Worm (Caenorhabditis elegans) whole organism, L2 larva: ENCODE results near the gene ltd-1.
A peak's percentile ranks its signal among the peaks of the same experiment; 100 is the strongest.

ENCODE experiments used
- C34F6.9 ChIP-seq: fragments of 150-350 bp; optimal IDR thresholded peaks from 2 replicates; lab custom pipeline; 2014; ENCODE audit warnings: missing biosample characterization, missing genetic modification characterization
- F13H6.1 ChIP-seq: sonication (generic microtip); optimal IDR thresholded peaks from 2 replicates; lab custom pipeline; 2016; ENCODE audit warnings: missing genetic modification characterization, missing compliant biosample characterization
- R02D3.7 ChIP-seq: fragments of 150-350 bp; optimal IDR thresholded peaks from 2 replicates; lab custom pipeline; 2014; ENCODE audit warnings: missing biosample characterization, missing genetic modification characterization
- Y55F3AM.14 ChIP-seq: fragments of 200-800 bp; sonication (Bioruptor generic); optimal IDR thresholded peaks from 2 replicates; lab custom pipeline; 2018; ENCODE audit warnings: mild to moderate bottlenecking, missing genetic modification characterization, missing compliant biosample characterization
- ZK546.5 ChIP-seq: sonication (generic microtip); optimal IDR thresholded peaks from 2 replicates; lab custom pipeline; 2017; ENCODE audit warnings: missing biosample characterization, missing genetic modification characterization
- alr-1 ChIP-seq: fragments of 150-350 bp; optimal IDR thresholded peaks from 2 replicates; lab custom pipeline; 2014; ENCODE audit warnings: missing biosample characterization, missing genetic modification characterization
- aly-2 ChIP-seq: fragments of 150-350 bp; optimal IDR thresholded peaks from 2 replicates; lab custom pipeline; 2014; ENCODE audit warnings: missing biosample characterization, missing genetic modification characterization
- ama-1 ChIP-seq: fragments of 150-350 bp; optimal IDR thresholded peaks from 2 replicates; lab custom pipeline; 2018; ENCODE audit warnings: inconsistent platforms
- blmp-1 ChIP-seq: sonication (generic microtip); optimal IDR thresholded peaks from 2 replicates; lab custom pipeline; 2017; ENCODE audit warnings: missing genetic modification characterization, mild to moderate bottlenecking, missing compliant biosample characterization, antibody characterized with exemption, moderate library complexity; ENCODE audit not compliant: insufficient read depth
- ceh-16 ChIP-seq: fragments of 150-350 bp; optimal IDR thresholded peaks from 2 replicates; lab custom pipeline; 2014; ENCODE audit warnings: missing biosample characterization, missing genetic modification characterization
- ceh-82 ChIP-seq: fragments of 150-350 bp; optimal IDR thresholded peaks from 2 replicates; lab custom pipeline; 2014; ENCODE audit warnings: missing biosample characterization, missing genetic modification characterization
- dmd-4 ChIP-seq: sonication (generic microtip); optimal IDR thresholded peaks from 2 replicates; lab custom pipeline; 2017; ENCODE audit warnings: missing biosample characterization, missing genetic modification characterization
- egl-27 ChIP-seq: sonication (generic microtip); optimal IDR thresholded peaks from 3 replicates; lab custom pipeline; 2017; ENCODE audit warnings: missing biosample characterization, missing genetic modification reagents, missing genetic modification characterization
- elt-1 ChIP-seq: fragments of 150-350 bp; optimal IDR thresholded peaks from 2 replicates; lab custom pipeline; 2014; ENCODE audit warnings: missing biosample characterization, missing genetic modification characterization
- elt-3 ChIP-seq: sonication (generic microtip); optimal IDR thresholded peaks from 2 replicates; lab custom pipeline; 2017; ENCODE audit warnings: missing biosample characterization, missing genetic modification characterization
- fos-1 ChIP-seq: fragments of 150-350 bp; optimal IDR thresholded peaks from 2 replicates; lab custom pipeline; 2014; ENCODE audit warnings: missing biosample characterization, missing genetic modification characterization
- gmeb-1 ChIP-seq: fragments of 150-350 bp; optimal IDR thresholded peaks from 2 replicates; lab custom pipeline; 2014; ENCODE audit warnings: missing biosample characterization, missing genetic modification characterization
- lin-11 ChIP-seq: fragments of 150-350 bp; sonication (generic microtip); optimal IDR thresholded peaks from 2 replicates; lab custom pipeline; 2014; ENCODE audit warnings: missing biosample characterization, missing genetic modification characterization, inconsistent platforms, mixed read lengths
- lin-13 ChIP-seq: fragments of 150-350 bp; optimal IDR thresholded peaks from 2 replicates; lab custom pipeline; 2014; ENCODE audit warnings: missing biosample characterization, missing genetic modification reagents, missing genetic modification characterization
- lin-39 ChIP-seq: fragments of 150-350 bp; optimal IDR thresholded peaks from 2 replicates; lab custom pipeline; 2014; ENCODE audit warnings: missing biosample characterization, missing genetic modification reagents, missing genetic modification characterization
- lsy-2 ChIP-seq, 2 experiments: fragments of 150-350 bp in 1 of 2; sonication (generic microtip) in 1 of 2; optimal IDR thresholded peaks; 2 replicates each; lab custom pipeline; 2014 to 2017; ENCODE audit warnings: missing biosample characterization in 2 of 2, missing genetic modification characterization in 2 of 2
- mab-5 ChIP-seq: fragments of 150-350 bp; optimal IDR thresholded peaks from 2 replicates; lab custom pipeline; 2014; ENCODE audit warnings: missing biosample characterization, missing genetic modification characterization
- mbf-1 ChIP-seq: sonication (generic microtip); optimal IDR thresholded peaks from 2 replicates; lab custom pipeline; 2017; ENCODE audit warnings: missing biosample characterization, missing genetic modification characterization
- mdl-1 ChIP-seq, 2 experiments: fragments of 150-350 bp in 1 of 2; sonication (generic microtip) in 1 of 2; optimal IDR thresholded peaks; 2 replicates each; lab custom pipeline; 2017; ENCODE audit warnings: missing biosample characterization in 2 of 2, missing genetic modification characterization in 2 of 2
- nhr-11 ChIP-seq: fragments of 150-350 bp; optimal IDR thresholded peaks from 2 replicates; lab custom pipeline; 2014; ENCODE audit warnings: missing biosample characterization, missing genetic modification characterization
- nhr-129 ChIP-seq: fragments of 150-350 bp; optimal IDR thresholded peaks from 2 replicates; lab custom pipeline; 2014; ENCODE audit warnings: missing biosample characterization, missing genetic modification characterization
- nhr-21 ChIP-seq: fragments of 150-350 bp; optimal IDR thresholded peaks from 2 replicates; lab custom pipeline; 2014; ENCODE audit warnings: missing biosample characterization, missing genetic modification characterization
- nhr-23 ChIP-seq: fragments of 150-350 bp; optimal IDR thresholded peaks from 2 replicates; lab custom pipeline; 2014; ENCODE audit warnings: missing biosample characterization, missing genetic modification reagents, missing genetic modification characterization
- nhr-237 ChIP-seq: fragments of 150-350 bp; optimal IDR thresholded peaks from 2 replicates; lab custom pipeline; 2014; ENCODE audit warnings: missing biosample characterization, missing genetic modification characterization
- nhr-25 ChIP-seq: fragments of 150-350 bp; sonication (generic microtip); optimal IDR thresholded peaks from 3 replicates; lab custom pipeline; 2014; ENCODE audit warnings: missing biosample characterization, missing genetic modification characterization
- nhr-6 ChIP-seq: fragments of 150-350 bp; optimal IDR thresholded peaks from 2 replicates; lab custom pipeline; 2014; ENCODE audit warnings: missing biosample characterization, missing genetic modification characterization
- nhr-77 ChIP-seq: fragments of 150-350 bp; optimal IDR thresholded peaks from 2 replicates; lab custom pipeline; 2014; ENCODE audit warnings: missing biosample characterization, missing genetic modification characterization
- peb-1 ChIP-seq: fragments of 150-350 bp; optimal IDR thresholded peaks from 2 replicates; lab custom pipeline; 2014; ENCODE audit warnings: missing biosample characterization, missing genetic modification characterization
- sem-4 ChIP-seq: fragments of 150-350 bp; optimal IDR thresholded peaks from 2 replicates; lab custom pipeline; 2014; ENCODE audit warnings: missing biosample characterization, missing genetic modification reagents, missing genetic modification characterization
- skn-1 ChIP-seq: sonication (generic microtip); optimal IDR thresholded peaks from 2 replicates; lab custom pipeline; 2017; ENCODE audit warnings: missing biosample characterization, missing genetic modification characterization
- sma-3 ChIP-seq: sonication (generic microtip); optimal IDR thresholded peaks from 2 replicates; lab custom pipeline; 2016; ENCODE audit warnings: missing genetic modification reagents, missing genetic modification characterization, missing compliant biosample characterization
- sma-9 ChIP-seq, 2 experiments: fragments of 150-350 bp in 1 of 2; sonication (generic microtip) in 1 of 2; optimal IDR thresholded peaks; 2 replicates each; lab custom pipeline; 2014 to 2016; ENCODE audit warnings: missing genetic modification characterization in 2 of 2, mild to moderate bottlenecking in 1 of 2, missing biosample characterization in 1 of 2, missing compliant biosample characterization in 1 of 2, missing genetic modification reagents in 1 of 2, moderate library complexity in 1 of 2
- snpc-4 ChIP-seq: fragments of 150-350 bp; optimal IDR thresholded peaks from 2 replicates; lab custom pipeline; 2014; ENCODE audit warnings: missing biosample characterization, missing genetic modification characterization
- unc-39 ChIP-seq: fragments of 150-350 bp; optimal IDR thresholded peaks from 2 replicates; lab custom pipeline; 2014; ENCODE audit warnings: missing biosample characterization, missing genetic modification characterization
- unc-55 ChIP-seq: fragments of 150-350 bp; sonication (generic microtip); optimal IDR thresholded peaks from 3 replicates; lab custom pipeline; 2014; ENCODE audit warnings: missing biosample characterization, missing genetic modification reagents, missing genetic modification characterization
- unc-62 ChIP-seq: fragments of 150-350 bp; optimal IDR thresholded peaks from 2 replicates; lab custom pipeline; 2014; ENCODE audit warnings: missing biosample characterization, missing genetic modification reagents, missing genetic modification characterization
- zag-1 ChIP-seq: fragments of 150-350 bp; optimal IDR thresholded peaks from 2 replicates; lab custom pipeline; 2014; ENCODE audit warnings: missing biosample characterization, missing genetic modification characterization
- ztf-1 ChIP-seq: fragments of 200-800 bp; sonication (Bioruptor generic); conservative IDR thresholded peaks from 2 replicates; pipeline ENCODE4 v1.3.6; 2022; ENCODE audit warnings: missing genetic modification characterization, missing compliant biosample characterization
- ztf-11 ChIP-seq: sonication (generic microtip); optimal IDR thresholded peaks from 2 replicates; lab custom pipeline; 2017; ENCODE audit warnings: missing biosample characterization, missing genetic modification characterization
- ztf-4 ChIP-seq: fragments of 150-350 bp; optimal IDR thresholded peaks from 2 replicates; lab custom pipeline; 2014; ENCODE audit warnings: missing biosample characterization, missing genetic modification characterization

The ltd-1 gene

DNA sequence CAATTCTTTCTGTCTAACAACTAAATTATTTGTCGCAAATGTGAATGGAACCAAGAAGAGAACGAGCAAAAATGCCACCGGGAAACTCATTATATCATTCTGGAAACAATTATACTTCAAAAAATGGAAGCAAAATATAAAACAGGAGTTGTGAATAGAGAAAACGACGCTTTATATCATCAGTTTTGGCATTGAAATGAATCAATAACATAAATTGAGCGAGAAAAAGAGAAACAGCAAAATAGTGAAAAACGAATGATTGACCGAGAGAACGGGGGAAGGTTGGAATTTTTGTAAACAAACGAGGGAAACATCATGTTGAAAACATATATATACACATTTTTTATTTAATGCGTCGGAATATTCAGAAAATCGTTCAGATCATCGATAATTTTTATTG is 44.3 kb upstream of the ltd-1 start, which contains the start of gene ctns-1:
ctns-1 (minus strand) TSS at position 101 of the 400 bp plus-strand sequence.
- TF ChIP-seq lsy-2 (tag; optimal IDR thresholded peaks at IDR 0.05; lab: Kevin White, UChicago) (no peak), ZK546.5 (tag; lab: Kevin White, UChicago) (no peak), elt-1 (tag; lab: Kevin White, UChicago) (no peak), sma-3 (GFP tag; lab: Kevin White, UChicago) (no peak), nhr-237 (tag; lab: Kevin White, UChicago) (no peak), lin-11 (no peak), ztf-1 (GFP tag; lab: Robert Waterston, UW) (no peak), nhr-25 (tag; lab: Kevin White, UChicago) (no peak), lin-13 (GFP tag; lab: Kevin White, UChicago) (no peak), ama-1 (no peak), gmeb-1 (tag; lab: Kevin White, UChicago) (no peak), sma-9 (GFP tag; optimal IDR thresholded peaks at IDR 0.05; lab: Kevin White, UChicago) (no peak), sma-9 (tag; optimal IDR thresholded peaks at IDR 0.05; lab: Kevin White, UChicago) (no peak), alr-1 (tag; lab: Kevin White, UChicago) (no peak), unc-55 (GFP tag; lab: Kevin White, UChicago) (no peak), zag-1 (tag; lab: Kevin White, UChicago) (no peak), skn-1 (tag; lab: Kevin White, UChicago) (no peak), mab-5 (tag; lab: Kevin White, UChicago) (no peak)

DNA sequence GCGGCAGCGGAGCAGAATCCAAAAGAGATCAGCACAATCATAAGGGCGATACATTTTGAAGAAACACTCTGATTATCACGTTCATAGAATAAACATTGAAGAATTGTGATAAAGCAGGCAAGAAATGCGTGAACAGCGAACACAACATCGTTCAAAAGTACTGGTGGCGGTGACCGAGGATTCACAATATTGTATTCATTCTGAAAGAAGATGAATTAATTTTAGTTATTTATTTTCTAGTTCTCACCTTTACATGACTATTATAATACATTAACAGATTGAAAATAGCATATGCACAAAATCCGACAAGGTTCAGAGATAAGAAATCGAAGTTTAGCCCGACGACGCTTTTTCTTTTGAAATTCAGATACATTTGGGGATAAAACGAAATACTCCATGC is 43.4 kb upstream of the ltd-1 start:
- TF ChIP-seq sem-4 (tag; lab: Kevin White, UChicago) (no peak), ceh-16 (tag; lab: Kevin White, UChicago) (no peak), lin-11 (no peak), ama-1 (no peak), elt-1 (tag; lab: Kevin White, UChicago) (no peak), sma-9 (GFP tag; optimal IDR thresholded peaks at IDR 0.05; lab: Kevin White, UChicago) (no peak), sma-9 (tag; optimal IDR thresholded peaks at IDR 0.05; lab: Kevin White, UChicago) (no peak), sma-3 (GFP tag; lab: Kevin White, UChicago) (no peak), unc-39 (tag; lab: Kevin White, UChicago) (no peak), blmp-1 (tag; lab: Kevin White, UChicago) (no peak), ZK546.5 (tag; lab: Kevin White, UChicago) (no peak), nhr-237 (tag; lab: Kevin White, UChicago) (no peak)

DNA sequence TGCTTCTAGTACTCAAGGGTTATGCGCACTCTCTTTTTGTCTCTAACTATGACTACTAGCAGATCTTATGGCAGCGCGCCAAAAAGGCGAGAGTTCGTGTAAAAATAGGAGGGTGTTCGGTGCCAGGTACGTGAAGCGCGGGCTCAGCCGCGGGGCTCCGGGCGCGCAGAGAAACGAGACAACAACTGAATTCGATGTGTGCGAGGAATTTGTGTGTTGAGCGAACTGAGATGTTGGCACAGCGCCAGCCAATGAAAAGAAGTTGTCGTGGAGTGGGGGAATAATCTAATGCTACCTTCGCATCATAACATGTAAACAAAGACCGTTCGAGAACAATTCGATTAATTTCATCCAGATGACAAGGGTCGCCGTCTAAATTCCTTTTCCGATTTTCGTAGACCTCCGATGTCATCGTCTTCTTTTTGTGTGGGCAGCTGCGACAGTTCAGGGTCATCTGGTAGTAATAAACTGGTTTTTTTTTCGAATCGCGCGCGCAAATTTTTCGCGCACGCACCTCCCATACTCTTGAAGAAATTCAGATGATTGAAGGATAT is 38.9 kb upstream of the ltd-1 start:
- no peak for TF ChIP-seq nhr-23 (tag; lab: Kevin White, UChicago)
- TF ChIP-seq skn-1 (tag; lab: Kevin White, UChicago) = no peak
- no peak for TF ChIP-seq dmd-4 (tag; lab: Kevin White, UChicago)
- no peak for TF ChIP-seq lin-39 (tag; lab: Kevin White, UChicago)
- TF ChIP-seq ztf-11 (tag; lab: Kevin White, UChicago) = no peak
- no peak for TF ChIP-seq unc-39 (tag; lab: Kevin White, UChicago)
- no peak for TF ChIP-seq nhr-6
- peak; percentile 23 for TF ChIP-seq mab-5 (tag; lab: Kevin White, UChicago)
- no peak for TF ChIP-seq nhr-21 (tag; lab: Kevin White, UChicago)
- peak; percentile 60 for TF ChIP-seq sma-3 (GFP tag; lab: Kevin White, UChicago)
- no peak for TF ChIP-seq elt-3 (tag; lab: Kevin White, UChicago)
- peak; percentile 10 for TF ChIP-seq ama-1
- TF ChIP-seq R02D3.7 = no peak
- no peak for TF ChIP-seq elt-1 (tag; lab: Kevin White, UChicago)
- peak in 1 of 2 experiments; percentile 52 for TF ChIP-seq mdl-1 (tag; optimal IDR thresholded peaks at IDR 0.05; lab: Kevin White, UChicago)
- TF ChIP-seq F13H6.1 (tag; lab: Kevin White, UChicago) = peak; percentile 82
- peak; percentile 13 for TF ChIP-seq snpc-4
- TF ChIP-seq unc-62 = no peak
- TF ChIP-seq fos-1 (tag; lab: Kevin White, UChicago) = no peak
- peak; percentile 65 for TF ChIP-seq lin-11
- TF ChIP-seq ceh-16 (tag; lab: Kevin White, UChicago) = no peak
- TF ChIP-seq lsy-2 (tag; optimal IDR thresholded peaks at IDR 0.05; lab: Kevin White, UChicago) = peak; percentile 44 to 78
- TF ChIP-seq zag-1 (tag; lab: Kevin White, UChicago) = peak; percentile 90
- TF ChIP-seq aly-2 (tag; lab: Kevin White, UChicago) = no peak
- TF ChIP-seq sem-4 (tag; lab: Kevin White, UChicago) = no peak
- no peak for TF ChIP-seq alr-1 (tag; lab: Kevin White, UChicago)
- TF ChIP-seq nhr-11 (tag; lab: Kevin White, UChicago) = no peak
- no peak for TF ChIP-seq peb-1 (tag; lab: Kevin White, UChicago)
- TF ChIP-seq blmp-1 (tag; lab: Kevin White, UChicago) = peak; percentile 27
- TF ChIP-seq gmeb-1 (tag; lab: Kevin White, UChicago) = no peak
- TF ChIP-seq Y55F3AM.14 (GFP tag; lab: Kevin White, UChicago) = peak; percentile 57
- TF ChIP-seq ztf-4 (tag; lab: Kevin White, UChicago) = no peak
- TF ChIP-seq mbf-1 (tag; lab: Kevin White, UChicago) = no peak
- peak; percentile 39 for TF ChIP-seq nhr-129 (tag; lab: Kevin White, UChicago)
- TF ChIP-seq ztf-1 (GFP tag; lab: Robert Waterston, UW) = no peak
- TF ChIP-seq C34F6.9 (tag; lab: Kevin White, UChicago) = peak; percentile 52
- no peak for TF ChIP-seq ZK546.5 (tag; lab: Kevin White, UChicago)
- TF ChIP-seq nhr-77 = no peak
- TF ChIP-seq ceh-82 (tag; lab: Kevin White, UChicago) = no peak
- TF ChIP-seq egl-27 (tag; lab: Kevin White, UChicago) = peak; percentile 49
